Worm (Caenorhabditis elegans) whole organism, L1 larva: ENCODE results near the gene mboa-7.

Experiments
- alr-1 ChIP-seq: fragments of 200-800 bp; sonication (Bioruptor generic); optimal IDR thresholded peaks from 2 replicates; lab custom pipeline; 2018; ENCODE audit warnings: borderline replicate concordance, mild to moderate bottlenecking, missing genetic modification characterization, missing compliant biosample characterization
- mab-9 ChIP-seq: fragments of 200-800 bp; sonication (Bioruptor generic); IDR thresholded peaks from 2 replicates; pipeline ENCODE4 v1.3.6; 2022; ENCODE audit warnings: missing genetic modification reagents, missing genetic modification characterization, missing compliant biosample characterization
- nhr-76 ChIP-seq: sonication (generic microtip); optimal IDR thresholded peaks from 2 replicates; lab custom pipeline; 2017; ENCODE audit warnings: missing biosample characterization, missing genetic modification characterization
- unc-130 ChIP-seq: fragments of 150-350 bp; optimal IDR thresholded peaks from 2 replicates; lab custom pipeline; 2017; ENCODE audit warnings: missing biosample characterization, missing genetic modification characterization, inconsistent platforms
- vab-15 ChIP-seq: sonication (generic microtip); optimal IDR thresholded peaks from 2 replicates; lab custom pipeline; 2017; ENCODE audit warnings: missing genotype, mild to moderate bottlenecking, missing genetic modification characterization, missing compliant biosample characterization
- ztf-11 ChIP-seq, 2 experiments: sonication (generic microtip); optimal IDR thresholded peaks; 2 replicates each; lab custom pipeline; 2016 to 2017; ENCODE audit warnings: missing genetic modification characterization in 2 of 2, missing biosample characterization in 1 of 2, missing compliant biosample characterization in 1 of 2

DNA sequence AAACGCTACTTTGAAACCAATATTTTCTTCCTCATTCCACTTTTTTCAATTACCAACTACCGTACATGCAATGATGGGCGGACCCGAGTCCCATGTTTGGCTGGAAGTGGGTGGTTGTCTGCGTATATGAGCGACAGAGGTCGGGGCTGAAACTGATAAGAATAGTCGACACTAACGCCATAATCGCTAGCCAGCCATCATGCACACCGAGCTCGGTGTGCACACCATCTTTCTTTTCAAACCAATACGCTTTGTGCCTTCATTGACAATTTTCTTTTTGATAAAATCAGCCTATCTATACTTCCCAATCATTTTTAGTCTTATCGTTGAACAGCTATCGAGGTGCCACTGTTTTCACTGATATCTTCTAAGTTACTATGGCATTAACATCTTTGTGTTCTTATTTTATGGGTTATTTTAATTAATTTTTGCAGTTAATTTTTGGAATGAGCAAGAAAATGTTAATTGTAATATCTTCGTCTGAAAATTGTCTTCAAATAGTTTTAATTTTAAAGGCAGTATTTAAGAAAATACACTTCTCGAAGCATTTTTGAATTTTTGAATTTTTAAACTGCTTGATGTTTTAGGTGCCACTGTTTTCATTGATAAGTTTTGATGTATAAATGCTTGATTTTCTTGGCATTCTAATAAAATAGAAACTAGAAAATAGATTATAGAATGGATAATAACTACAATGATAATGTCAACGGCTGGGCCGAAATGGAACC lies 43.6 kb downstream of the mboa-7 start, which contains the start of gene elt-2:
- TF ChIP-seq ztf-11 (tag; optimal IDR thresholded peaks at IDR 0.05; lab: Kevin White, UChicago) (no peak), unc-130 (tag; lab: Kevin White, UChicago) (no peak), nhr-76 (tag; lab: Kevin White, UChicago) (no peak), mab-9 (no peak), vab-15 (tag; lab: Kevin White, UChicago) (no peak), alr-1 (tag; lab: Kevin White, UChicago) (no peak)
